Worm (Caenorhabditis elegans): Measurements from ENCODE around the gene Y12A6A.1.

ce11 chrX:13650799-13651198 lies 29.3 kb upstream of the Y12A6A.1 start, which contains the start of gene C40C9.4:
- no peak for TF ChIP-seq mdl-1 (tag; optimal IDR thresholded peaks at IDR 0.05)
- no peak for TF ChIP-seq egl-27 (tag; optimal IDR thresholded peaks at IDR 0.05)
- TF ChIP-seq sea-2 (GFP tag; optimal IDR thresholded peaks at IDR 0.05): no peak
- no peak for TF ChIP-seq elt-2 (tag; optimal IDR thresholded peaks at IDR 0.05)
